Worm (Caenorhabditis elegans): Measurements from ENCODE around the gene ced-2.

ced-2 gene

ce11 chrIV:1555021-1555720 lies 41.9 kb upstream of the ced-2 start, which contains the start of gene C34H4.1:
Gene C34H4.1 (plus strand): TSS chrIV:1555579.
- TF ChIP-seq ceh-36 (tag; optimal IDR thresholded peaks at IDR 0.05) (no peak), tra-4 (tag; optimal IDR thresholded peaks at IDR 0.05) (no peak), B0310.2 (tag; optimal IDR thresholded peaks at IDR 0.05) (no peak), aly-1 (tag; optimal IDR thresholded peaks at IDR 0.05) (no peak), flt-1 (GFP tag; IDR thresholded peaks at IDR 0.05) (no peak), sea-1 (GFP tag; conservative IDR thresholded peaks at IDR 0.05) (no peak)

- TF ChIP-seq F13C5.2 (tag; optimal IDR thresholded peaks at IDR 0.05) (no peak), ceh-36 (tag; optimal IDR thresholded peaks at IDR 0.05) (no peak)
Observed at ce11 chrIV:1559931-1560330, 37.2 kb upstream of the ced-2 start, which contains the start of gene Y41D4B.17. Gene Y41D4B.17 (plus strand): TSS chrIV:1560104.

- TF ChIP-seq hmg-4 (GFP tag; optimal IDR thresholded peaks at IDR 0.05): no peak
- TF ChIP-seq tbx-11 (GFP tag; IDR thresholded peaks at IDR 0.05): no peak
Observed at ce11 chrIV:1561884-1562283, 35.2 kb upstream of the ced-2 start, which contains the start of gene hpo-6. Gene hpo-6 (plus strand): TSS chrIV:1562184.

ce11 chrIV:1563476-1564131 lies 33.5 kb upstream of the ced-2 start, which contains the start of gene Y41D4B.15:
Gene Y41D4B.15 (plus strand): TSS chrIV:1564081.
- no peak for TF ChIP-seq tbx-37 (GFP tag; conservative IDR thresholded peaks at IDR 0.05)
- TF ChIP-seq hmbx-1 (tag; optimal IDR thresholded peaks at IDR 0.05): no peak
- no peak for TF ChIP-seq pes-1 (GFP tag; IDR thresholded peaks at IDR 0.05)
- no peak for TF ChIP-seq sea-1 (GFP tag; conservative IDR thresholded peaks at IDR 0.05)
- TF ChIP-seq scrt-1 (GFP tag; IDR thresholded peaks at IDR 0.05): no peak
- no peak for TF ChIP-seq aly-1 (tag; optimal IDR thresholded peaks at IDR 0.05)
- TF ChIP-seq ceh-13 (GFP tag; optimal IDR thresholded peaks at IDR 0.05): no peak
- TF ChIP-seq ets-7 (tag; optimal IDR thresholded peaks at IDR 0.05): no peak
- no peak for TF ChIP-seq tbx-11 (GFP tag; IDR thresholded peaks at IDR 0.05)
- no peak for TF ChIP-seq F13C5.2 (tag; optimal IDR thresholded peaks at IDR 0.05)
- TF ChIP-seq tra-4 (tag; optimal IDR thresholded peaks at IDR 0.05): no peak
- TF ChIP-seq hmg-4 (GFP tag; optimal IDR thresholded peaks at IDR 0.05): no peak
- TF ChIP-seq B0310.2 (tag; optimal IDR thresholded peaks at IDR 0.05): no peak
- no peak for TF ChIP-seq ceh-36 (tag; optimal IDR thresholded peaks at IDR 0.05)
- TF ChIP-seq flt-1 (GFP tag; IDR thresholded peaks at IDR 0.05): no peak

ce11 chrIV:1565725-1566124 lies 31.4 kb upstream of the ced-2 start:
- TF ChIP-seq flt-1 (GFP tag; IDR thresholded peaks at IDR 0.05) (no peak), tra-4 (tag; optimal IDR thresholded peaks at IDR 0.05) (no peak), scrt-1 (GFP tag; IDR thresholded peaks at IDR 0.05) (no peak), pes-1 (GFP tag; IDR thresholded peaks at IDR 0.05) (no peak), F13C5.2 (tag; optimal IDR thresholded peaks at IDR 0.05) (no peak), hmg-4 (GFP tag; optimal IDR thresholded peaks at IDR 0.05) (no peak), tbx-11 (GFP tag; IDR thresholded peaks at IDR 0.05) (no peak), aly-1 (tag; optimal IDR thresholded peaks at IDR 0.05) (no peak), ceh-36 (tag; optimal IDR thresholded peaks at IDR 0.05) (no peak), ceh-13 (GFP tag; optimal IDR thresholded peaks at IDR 0.05) (no peak), hmbx-1 (tag; optimal IDR thresholded peaks at IDR 0.05) (no peak), tbx-37 (GFP tag; conservative IDR thresholded peaks at IDR 0.05) (no peak), hnd-1 (tag; optimal IDR thresholded peaks at IDR 0.05) (no peak), ets-7 (tag; optimal IDR thresholded peaks at IDR 0.05) (no peak), B0310.2 (tag; optimal IDR thresholded peaks at IDR 0.05) (no peak), ama-1 (optimal IDR thresholded peaks at IDR 0.05) (no peak)

ce11 chrIV:1567577-1567976 lies 29.5 kb upstream of the ced-2 start:
- TF ChIP-seq flt-1 (GFP tag; IDR thresholded peaks at IDR 0.05): no peak
- no peak for TF ChIP-seq ceh-13 (GFP tag; optimal IDR thresholded peaks at IDR 0.05)
- no peak for TF ChIP-seq scrt-1 (GFP tag; IDR thresholded peaks at IDR 0.05)
- no peak for TF ChIP-seq sea-1 (GFP tag; conservative IDR thresholded peaks at IDR 0.05)
- no peak for TF ChIP-seq hmbx-1 (tag; optimal IDR thresholded peaks at IDR 0.05)

ce11 chrIV:1576731-1577130 lies 20.4 kb upstream of the ced-2 start, which contains the start of gene Y41D4B.14:
Gene Y41D4B.14 (plus strand): TSS chrIV:1577031.
- TF ChIP-seq hmbx-1 (tag; optimal IDR thresholded peaks at IDR 0.05): no peak
- no peak for TF ChIP-seq ceh-13 (GFP tag; optimal IDR thresholded peaks at IDR 0.05)
- no peak for TF ChIP-seq flt-1 (GFP tag; IDR thresholded peaks at IDR 0.05)
- no peak for TF ChIP-seq aly-1 (tag; optimal IDR thresholded peaks at IDR 0.05)
- TF ChIP-seq F13C5.2 (tag; optimal IDR thresholded peaks at IDR 0.05): no peak
- no peak for TF ChIP-seq B0310.2 (tag; optimal IDR thresholded peaks at IDR 0.05)
- TF ChIP-seq ama-1 (optimal IDR thresholded peaks at IDR 0.05): no peak
- no peak for TF ChIP-seq tbx-11 (GFP tag; IDR thresholded peaks at IDR 0.05)
- no peak for TF ChIP-seq ceh-36 (tag; optimal IDR thresholded peaks at IDR 0.05)
- TF ChIP-seq hnd-1 (tag; optimal IDR thresholded peaks at IDR 0.05): no peak
- TF ChIP-seq ets-7 (tag; optimal IDR thresholded peaks at IDR 0.05): no peak
- TF ChIP-seq hmg-4 (GFP tag; optimal IDR thresholded peaks at IDR 0.05): no peak
- TF ChIP-seq sea-1 (GFP tag; conservative IDR thresholded peaks at IDR 0.05): no peak
- TF ChIP-seq scrt-1 (GFP tag; IDR thresholded peaks at IDR 0.05): no peak
- TF ChIP-seq pes-1 (GFP tag; IDR thresholded peaks at IDR 0.05): no peak
- no peak for TF ChIP-seq tbx-37 (GFP tag; conservative IDR thresholded peaks at IDR 0.05)
- no peak for TF ChIP-seq tra-4 (tag; optimal IDR thresholded peaks at IDR 0.05)

- TF ChIP-seq tra-4 (tag; optimal IDR thresholded peaks at IDR 0.05) (peak; percentile 1), ceh-13 (GFP tag; optimal IDR thresholded peaks at IDR 0.05) (peak; percentile 58), B0310.2 (tag; optimal IDR thresholded peaks at IDR 0.05) (peak; percentile 68), hmbx-1 (tag; optimal IDR thresholded peaks at IDR 0.05) (peak; percentile 38), ceh-36 (tag; optimal IDR thresholded peaks at IDR 0.05) (peak; percentile 85), aly-1 (tag; optimal IDR thresholded peaks at IDR 0.05) (peak; percentile 8), pes-1 (GFP tag; IDR thresholded peaks at IDR 0.05) (peak; percentile 84), scrt-1 (GFP tag; IDR thresholded peaks at IDR 0.05) (peak; percentile 81), tbx-11 (GFP tag; IDR thresholded peaks at IDR 0.05) (peak; percentile 73; the same call in 1 of the 2 replicates), hnd-1 (tag; optimal IDR thresholded peaks at IDR 0.05) (peak; percentile 47), ama-1 (optimal IDR thresholded peaks at IDR 0.05) (no peak), ets-7 (tag; optimal IDR thresholded peaks at IDR 0.05) (peak; percentile 67), F13C5.2 (tag; optimal IDR thresholded peaks at IDR 0.05) (peak; percentile 97), tbx-37 (GFP tag; conservative IDR thresholded peaks at IDR 0.05) (peak; percentile 58; the same call in 1 of the 2 replicates), flt-1 (GFP tag; IDR thresholded peaks at IDR 0.05) (peak; percentile 62), sea-1 (GFP tag; conservative IDR thresholded peaks at IDR 0.05) (peak; percentile 84), hmg-4 (GFP tag; optimal IDR thresholded peaks at IDR 0.05) (peak; percentile 82)
Observed at ce11 chrIV:1595802-1596201, 1.3 kb upstream of the ced-2 start, which contains the start of gene npp-8. Gene npp-8 (minus strand): TSS chrIV:1595824.
